Worm (Caenorhabditis elegans): ENCODE measurements around the gene pals-28.

- TF ChIP-seq hmbx-1 (tag; optimal IDR thresholded peaks at IDR 0.05), result no peak
- TF ChIP-seq B0310.2 (tag; optimal IDR thresholded peaks at IDR 0.05), result no peak
- no peak for TF ChIP-seq aly-1 (tag; optimal IDR thresholded peaks at IDR 0.05)
Measured at ce11 chrIII:4345034-4345433, 39.6 kb upstream of the pals-28 start, which contains the start of gene hse-5.
